Fruit fly (Drosophila melanogaster) whole organism, wandering third instar larva: ENCODE data around the gene CG32006.

Experiments
- CG32264 ChIP-seq: fragments of 200-800 bp; sonication (Bioruptor generic); optimal IDR thresholded peaks from 2 replicates; lab custom pipeline; 2016; ENCODE audit warnings: missing biosample characterization, missing genetic modification characterization
- CG9705 ChIP-seq: fragments of 200-800 bp; sonication (Bioruptor generic); optimal IDR thresholded peaks from 2 replicates; lab custom pipeline; 2018; ENCODE audit warnings: missing biosample characterization, mild to moderate bottlenecking, missing genetic modification characterization
- CrebA ChIP-seq: fragments of 200-800 bp; sonication (Bioruptor generic); optimal IDR thresholded peaks from 2 replicates; lab custom pipeline; 2016; ENCODE audit warnings: missing biosample characterization, mild to moderate bottlenecking, missing genetic modification characterization, borderline replicate concordance
- Dfd ChIP-seq: fragments of >200 bp; optimal IDR thresholded peaks from 2 replicates; lab custom pipeline; 2017; ENCODE audit warnings: missing biosample characterization, missing genetic modification characterization
- Hr78 ChIP-seq: fragments of >200 bp; optimal IDR thresholded peaks from 2 replicates; lab custom pipeline; 2017; ENCODE audit warnings: missing biosample characterization, missing genetic modification characterization
- fru ChIP-seq: fragments of 200-800 bp; sonication (Bioruptor generic); optimal IDR thresholded peaks from 3 replicates; lab custom pipeline; 2016; ENCODE audit warnings: missing biosample characterization, mild to moderate bottlenecking, missing genetic modification characterization
- h ChIP-seq: fragments of 200-800 bp; sonication (Bioruptor generic); optimal IDR thresholded peaks from 3 replicates; lab custom pipeline; 2016; ENCODE audit warnings: missing biosample characterization, mild to moderate bottlenecking, missing genetic modification characterization
- lola ChIP-seq: fragments of >200 bp; optimal IDR thresholded peaks from 2 replicates; lab custom pipeline; 2017; ENCODE audit warnings: missing biosample characterization, missing genetic modification characterization
- tai ChIP-seq: sonication (Bioruptor generic); optimal IDR thresholded peaks from 2 replicates; lab custom pipeline; 2016; ENCODE audit warnings: missing biosample characterization, missing genetic modification characterization

DNA sequence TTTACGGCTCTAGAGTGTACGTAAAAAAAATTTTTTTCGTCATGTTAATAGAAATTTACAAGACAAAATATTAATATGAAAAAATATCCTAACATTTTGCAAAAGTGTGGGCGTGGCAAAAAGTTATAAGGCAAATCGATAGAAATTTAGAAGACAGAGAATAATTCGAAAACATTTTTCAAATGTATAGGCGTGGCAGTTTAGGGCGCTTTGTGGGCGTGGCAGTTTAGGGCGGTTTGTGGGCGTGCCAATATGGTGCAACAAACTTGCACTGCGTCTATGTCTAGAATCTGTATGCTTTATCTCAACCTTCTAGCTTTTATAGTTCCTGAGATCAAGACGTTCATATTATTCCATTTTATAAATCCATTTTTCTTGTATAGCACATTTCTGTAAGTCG is 19.6 kb upstream of the CG32006 start:
- TF ChIP-seq h (GFP tag; lab: Kevin White, UChicago) (no peak), fru (GFP tag; lab: Kevin White, UChicago) (no peak), Dfd (peak; percentile 81), CG32264 (GFP tag; lab: Kevin White, UChicago) (no peak), lola (GFP tag; lab: Kevin White, UChicago) (no peak), CG9705 (no peak), CrebA (GFP tag; lab: Kevin White, UChicago) (no peak), tai (GFP tag; lab: Kevin White, UChicago) (no peak), Hr78 (no peak)
